Fruit fly (Drosophila melanogaster): ENCODE results near the gene Ccdc39.

DNA sequence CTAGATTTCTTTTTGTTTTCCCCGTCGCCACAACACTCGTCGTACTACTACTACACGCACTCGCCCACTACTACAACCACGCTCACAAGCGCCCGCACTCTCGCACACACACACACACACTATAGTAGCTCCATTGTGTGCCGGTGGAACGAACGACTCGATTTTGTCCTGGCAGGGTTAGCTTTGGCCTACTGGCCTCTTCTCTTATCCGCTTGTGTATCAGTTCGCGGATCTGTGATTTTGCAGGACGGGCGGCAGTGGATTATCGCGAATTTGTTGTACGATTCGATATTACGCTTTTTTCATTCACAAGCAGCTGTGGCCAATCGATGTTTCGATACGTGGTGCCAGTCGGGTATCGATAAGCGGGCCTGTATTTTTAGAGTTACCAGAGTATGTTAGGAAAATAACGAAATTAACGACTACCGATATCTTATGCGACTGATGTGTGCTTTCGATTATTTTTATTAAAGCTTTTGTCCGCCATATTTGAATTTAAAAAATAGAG lies 36.6 kb upstream of the Ccdc39 start, which contains the start of gene CG14657:
- no peak for TF ChIP-seq Snoo (tag; optimal IDR thresholded peaks at IDR 0.05)
- TF ChIP-seq gl (tag; optimal IDR thresholded peaks at IDR 0.05) = no peak
- TF ChIP-seq CG12605 (GFP tag; IDR thresholded peaks at IDR 0.05) = no peak
- TF ChIP-seq CG4496 (GFP tag; IDR thresholded peaks at IDR 0.05) = no peak
- no peak for TF ChIP-seq D1 (tag; optimal IDR thresholded peaks at IDR 0.05)
- TF ChIP-seq CG32121 (GFP tag; IDR thresholded peaks at IDR 0.05) = no peak
- no peak for TF ChIP-seq CG34367 (tag; optimal IDR thresholded peaks at IDR 0.05)
- no peak for TF ChIP-seq Ets98B (GFP tag; IDR thresholded peaks at IDR 0.05)
